Fruit fly (Drosophila melanogaster) whole organism, wandering third instar larva: ENCODE data around the gene Mitofilin.

Experiments
- GATAd ChIP-seq: sonication (Bioruptor generic); optimal IDR thresholded peaks from 2 replicates; lab custom pipeline; 2016; ENCODE audit warnings: missing biosample characterization, missing genetic modification characterization
- HLH106 ChIP-seq: fragments of 200-800 bp; optimal IDR thresholded peaks from 3 replicates; lab custom pipeline; 2019; ENCODE audit warnings: missing biosample characterization, mild to moderate bottlenecking, missing genetic modification characterization, moderate library complexity
- Hnf4 ChIP-seq: fragments of 200-800 bp; sonication (Bioruptor generic); optimal IDR thresholded peaks from 2 replicates; lab custom pipeline; 2016; ENCODE audit warnings: missing biosample characterization, mild to moderate bottlenecking, missing genetic modification characterization
- N ChIP-seq: fragments of >200 bp; optimal IDR thresholded peaks from 2 replicates; lab custom pipeline; 2018; ENCODE audit warnings: missing biosample characterization, missing external identifiers, missing genetic modification characterization
- OdsH ChIP-seq: fragments of 200-800 bp; sonication (Bioruptor generic); optimal IDR thresholded peaks from 2 replicates; lab custom pipeline; 2016; ENCODE audit warnings: missing biosample characterization, mild to moderate bottlenecking, missing genetic modification characterization
- Rel ChIP-seq, 2 experiments: fragments of 200-800 bp; sonication (Bioruptor generic) in 1 of 2; optimal IDR thresholded peaks; 2 replicates in 1 of 2; 3 replicates in 1 of 2; lab custom pipeline; 2016 to 2019; ENCODE audit warnings: mild to moderate bottlenecking in 2 of 2, missing biosample characterization in 2 of 2, missing genetic modification characterization in 2 of 2, moderate library complexity in 1 of 2
- Vsx2 ChIP-seq: fragments of 200-300, 225-300 bp; sonication (Bioruptor generic); optimal IDR thresholded peaks from 2 replicates; lab custom pipeline; 2018; ENCODE audit warnings: missing biosample characterization, missing genetic modification characterization; ENCODE audit not compliant: partially characterized antibody
- dmrt93B ChIP-seq: fragments of 200-800 bp; sonication (Bioruptor generic); optimal IDR thresholded peaks from 2 replicates; lab custom pipeline; 2018; ENCODE audit warnings: missing biosample characterization, mild to moderate bottlenecking, missing genetic modification characterization
- dsf ChIP-seq: sonication (Bioruptor generic); optimal IDR thresholded peaks from 2 replicates; lab custom pipeline; 2016; ENCODE audit warnings: missing biosample characterization, missing genetic modification characterization, borderline replicate concordance
- ey ChIP-seq: fragments of 200-800 bp; sonication (Bioruptor generic); optimal IDR thresholded peaks from 2 replicates; lab custom pipeline; 2016; ENCODE audit warnings: missing biosample characterization, missing genetic modification characterization
- foxo ChIP-seq, 2 experiments: fragments of 200-800 bp; sonication (Bioruptor generic); optimal IDR thresholded peaks; 2 replicates in 1 of 2; 3 replicates in 1 of 2; lab custom pipeline; 2016 to 2017; ENCODE audit warnings: missing biosample characterization in 2 of 2, missing genetic modification characterization in 2 of 2
- lola ChIP-seq: fragments of >200 bp; optimal IDR thresholded peaks from 2 replicates; lab custom pipeline; 2017; ENCODE audit warnings: missing biosample characterization, missing genetic modification characterization
- psq ChIP-seq: fragments of 200-800 bp; sonication (Bioruptor generic); optimal IDR thresholded peaks from 3 replicates; lab custom pipeline; 2017; ENCODE audit warnings: missing biosample characterization, mild to moderate bottlenecking, missing genetic modification characterization, moderate library complexity
- rgr ChIP-seq: fragments of 200-800 bp; sonication (Bioruptor generic); optimal IDR thresholded peaks from 3 replicates; lab custom pipeline; 2016; ENCODE audit warnings: missing biosample characterization, mild to moderate bottlenecking, missing genetic modification characterization
- sv ChIP-seq: fragments of 200-800 bp; sonication (Bioruptor generic); optimal IDR thresholded peaks from 3 replicates; lab custom pipeline; 2016; ENCODE audit warnings: missing biosample characterization, missing genetic modification characterization

Mitofilin gene

dm6 chr3R:21970538-21971080 is 52.5 kb downstream of the Mitofilin start:
- no peak for TF ChIP-seq Rel (GFP tag; optimal IDR thresholded peaks at IDR 0.05; lab: Kevin White, UChicago)
- TF ChIP-seq Rel (tag; optimal IDR thresholded peaks at IDR 0.05; lab: Kevin White, UChicago): no peak
- no peak for TF ChIP-seq lola (GFP tag; lab: Kevin White, UChicago)
- TF ChIP-seq Hnf4 (GFP tag; lab: Kevin White, UChicago): no peak
- no peak for TF ChIP-seq rgr (GFP tag; lab: Kevin White, UChicago)
- no peak for TF ChIP-seq Vsx2 (GFP tag; lab: Kevin White, UChicago)
- TF ChIP-seq foxo (GFP tag; optimal IDR thresholded peaks at IDR 0.05; lab: Kevin White, UChicago): no peak
- TF ChIP-seq psq (GFP tag; lab: Kevin White, UChicago): no peak

dm6 chr3R:21969828-21970227 is 53.3 kb downstream of the Mitofilin start:
- TF ChIP-seq GATAd (GFP tag; lab: Kevin White, UChicago) (no peak), dsf (GFP tag; lab: Kevin White, UChicago) (no peak), HLH106 (tag; lab: Kevin White, UChicago) (no peak), OdsH (GFP tag; lab: Kevin White, UChicago) (no peak), N (no peak), Rel (GFP tag; optimal IDR thresholded peaks at IDR 0.05; lab: Kevin White, UChicago) (no peak), Rel (tag; optimal IDR thresholded peaks at IDR 0.05; lab: Kevin White, UChicago) (no peak), psq (GFP tag; lab: Kevin White, UChicago) (no peak), dmrt93B (GFP tag; lab: Kevin White, UChicago) (no peak), ey (no peak), foxo (GFP tag; optimal IDR thresholded peaks at IDR 0.05; lab: Kevin White, UChicago) (no peak), sv (no peak)
